Fruit fly (Drosophila melanogaster): Measurements from ENCODE around the gene ksh.

The ksh gene

DNA sequence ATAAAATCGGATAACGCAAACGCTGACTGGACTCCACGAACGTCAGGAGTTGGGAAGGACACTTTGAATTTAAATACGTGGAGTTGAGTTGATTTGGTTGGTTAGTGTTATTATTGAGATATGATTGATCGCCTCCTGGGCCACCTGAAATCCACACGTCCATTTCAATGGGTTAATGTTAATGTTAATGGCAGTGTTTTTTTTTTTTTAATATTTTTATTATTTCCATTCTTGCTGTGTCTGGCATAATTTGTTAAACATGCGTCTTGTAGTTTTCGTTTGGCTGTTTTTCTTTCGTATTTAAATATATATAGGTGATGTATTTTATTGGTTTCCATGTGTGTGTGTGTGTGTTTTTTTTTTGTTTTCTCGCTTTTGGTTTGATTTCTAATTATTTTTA lies 36.9 kb upstream of the ksh start, which contains the start of gene CG12231:
Gene CG12231 (minus strand): TSS at position 101 of the 400 bp plus-strand sequence.
- TF ChIP-seq lab (GFP tag; optimal IDR thresholded peaks at IDR 0.05) (no peak), Atf3 (GFP tag; optimal IDR thresholded peaks at IDR 0.05) (no peak), CG7556 (GFP tag; optimal IDR thresholded peaks at IDR 0.05) (no peak), CG9609 (GFP tag; optimal IDR thresholded peaks at IDR 0.05) (no peak), CG2202 (tag; optimal IDR thresholded peaks at IDR 0.05) (no peak), Tbp (GFP tag; optimal IDR thresholded peaks at IDR 0.05) (no peak), CG34422 (GFP tag; IDR thresholded peaks at IDR 0.05) (no peak), CG11085 (GFP tag; IDR thresholded peaks at IDR 0.05) (no peak), CG12769 (tag; optimal IDR thresholded peaks at IDR 0.05) (no peak), ara (GFP tag; IDR thresholded peaks at IDR 0.05) (no peak), CG31365 (tag; optimal IDR thresholded peaks at IDR 0.05) (no peak), CG8359 (GFP tag; optimal IDR thresholded peaks at IDR 0.05; ENCODE audit: borderline replicate concordance) (no peak)

DNA sequence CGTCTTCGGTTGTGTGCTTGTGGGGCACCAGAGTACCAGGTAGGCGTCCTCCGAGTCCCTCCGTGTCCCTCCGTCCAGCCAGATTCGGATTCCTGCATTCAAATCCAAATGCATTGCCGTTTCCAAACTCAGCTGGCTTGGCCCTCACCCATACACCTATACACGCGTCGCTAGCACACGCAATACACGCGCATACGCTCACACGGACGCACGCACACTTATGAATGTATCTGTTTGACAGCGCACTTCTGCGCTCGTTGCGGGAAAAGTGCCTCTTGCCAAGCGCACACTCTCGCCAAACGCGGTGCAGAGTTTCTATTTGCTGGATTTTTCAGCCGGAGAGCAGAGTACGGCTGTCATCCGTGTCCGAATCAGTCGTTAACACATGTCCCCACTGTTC lies 27.8 kb upstream of the ksh start:
- TF ChIP-seq Pdp1 (GFP tag; optimal IDR thresholded peaks at IDR 0.05), result peak in 1 of 2 experiments; percentile 4
- TF ChIP-seq Med (GFP tag), result peak; percentile 23
- peak; percentile 54 for TF ChIP-seq YL-1 (GFP tag; optimal IDR thresholded peaks at IDR 0.05)
- peak; percentile 12; the same call in 1 of the 2 replicates for TF ChIP-seq Bgb (GFP tag; IDR thresholded peaks at IDR 0.05; ENCODE audit: partially characterized antibody)
- TF ChIP-seq CG4617 (GFP tag; optimal IDR thresholded peaks at IDR 0.05; ENCODE audit: borderline replicate concordance), result peak; percentile 40
- TF ChIP-seq CG8478 (optimal IDR thresholded peaks at IDR 0.05), result peak; percentile 95
- no peak for TF ChIP-seq CG32767 (GFP tag; IDR thresholded peaks at IDR 0.05)
- peak in 1 of 2 experiments; percentile 29 for TF ChIP-seq crp (GFP tag; optimal IDR thresholded peaks at IDR 0.05)
- peak; percentile 42 for TF ChIP-seq MESR4 (GFP tag; optimal IDR thresholded peaks at IDR 0.05)
- TF ChIP-seq CG10209 (GFP tag; optimal IDR thresholded peaks at IDR 0.05), result no peak
- TF ChIP-seq MBD-R2 (GFP tag; IDR thresholded peaks at IDR 0.05), result peak; percentile 28; the same call in 1 of the 2 replicates
- TF ChIP-seq chm (GFP tag; IDR thresholded peaks at IDR 0.05), result 0 out of 2 replicates have a peak, but pooled peaks have one; percentile 55
- 0 out of 2 replicates have a peak, but pooled peaks have one; percentile 15 for TF ChIP-seq Dref (GFP tag; IDR thresholded peaks at IDR 0.05)
- peak; percentile 44 for TF ChIP-seq HmgZ (tag; optimal IDR thresholded peaks at IDR 0.05)
- TF ChIP-seq Adf1 (GFP tag; IDR thresholded peaks at IDR 0.05), result peak; percentile 76
- no peak for TF ChIP-seq CG3163 (GFP tag; optimal IDR thresholded peaks at IDR 0.05)
- TF ChIP-seq Dek (tag; optimal IDR thresholded peaks at IDR 0.05), result no peak
- TF ChIP-seq CG34422 (GFP tag; IDR thresholded peaks at IDR 0.05), result peak; percentile 48; the same call in 1 of the 3 replicates
- no peak for TF ChIP-seq Mrtf (GFP tag; IDR thresholded peaks at IDR 0.05)
- peak; percentile 21 for TF ChIP-seq pzg (GFP tag; optimal IDR thresholded peaks at IDR 0.05)
- peak; percentile 38 for TF ChIP-seq CG32532 (GFP tag; IDR thresholded peaks at IDR 0.05)
- peak; percentile 63 for TF ChIP-seq CG15479 (GFP tag; optimal IDR thresholded peaks at IDR 0.05)
- peak; percentile 67; the same call in 1 of the 4 replicates for TF ChIP-seq chinmo (GFP tag; IDR thresholded peaks at IDR 0.05; ENCODE audit: partially characterized antibody)
- peak; percentile 94 for TF ChIP-seq CoRest (tag; optimal IDR thresholded peaks at IDR 0.05)
- no peak for TF ChIP-seq CG18262 (tag; optimal IDR thresholded peaks at IDR 0.05)
- TF ChIP-seq CG6272 (GFP tag; IDR thresholded peaks at IDR 0.05), result 0 out of 2 replicates have a peak, but pooled peaks have one; percentile 20
- TF ChIP-seq BtbVII (GFP tag; optimal IDR thresholded peaks at IDR 0.05), result no peak
- TF ChIP-seq cg (GFP tag; optimal IDR thresholded peaks at IDR 0.05), result peak; percentile 97
- 0 out of 3 replicates have a peak, but pooled peaks have one; percentile 31 for TF ChIP-seq ci (GFP tag; IDR thresholded peaks at IDR 0.05)
- no peak for TF ChIP-seq nau (GFP tag; optimal IDR thresholded peaks at IDR 0.05)
- TF ChIP-seq sna (GFP tag; IDR thresholded peaks at IDR 0.05; ENCODE audit: partially characterized antibody), result 0 out of 2 replicates have a peak, but pooled peaks have one; percentile 14
